Worm (Caenorhabditis elegans) whole organism, L2 larva: Measurements from ENCODE around the gene F37B4.15.

Source experiments
- R02D3.7 ChIP-seq: fragments of 150-350 bp; optimal IDR thresholded peaks from 2 replicates; lab custom pipeline; 2014; ENCODE audit warnings: missing biosample characterization, missing genetic modification characterization
- lin-39 ChIP-seq: fragments of 150-350 bp; optimal IDR thresholded peaks from 2 replicates; lab custom pipeline; 2014; ENCODE audit warnings: missing biosample characterization, missing genetic modification reagents, missing genetic modification characterization
- skn-1 ChIP-seq: sonication (generic microtip); optimal IDR thresholded peaks from 2 replicates; lab custom pipeline; 2017; ENCODE audit warnings: missing biosample characterization, missing genetic modification characterization
- zag-1 ChIP-seq: fragments of 150-350 bp; optimal IDR thresholded peaks from 2 replicates; lab custom pipeline; 2014; ENCODE audit warnings: missing biosample characterization, missing genetic modification characterization

DNA sequence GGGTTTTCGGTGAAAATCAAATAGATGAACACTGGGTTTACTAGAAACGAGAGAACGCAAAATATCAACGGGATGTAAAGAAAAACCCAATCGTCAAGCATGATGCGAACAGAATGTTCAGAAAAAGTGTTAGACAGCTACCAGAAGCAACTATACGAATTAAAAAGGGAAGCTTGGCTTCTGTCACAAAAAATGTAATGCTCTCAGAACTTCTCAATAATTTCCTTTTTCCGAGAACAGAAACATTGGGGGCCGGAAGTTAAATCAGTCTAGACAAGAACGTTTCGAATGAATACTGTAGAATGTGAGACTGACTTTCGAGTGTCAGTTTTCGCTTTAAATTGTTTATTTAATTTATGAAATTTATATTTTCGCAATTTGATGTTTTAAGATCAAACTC is 32.3 kb upstream of the F37B4.15 start, which contains the start of gene srj-54:
- TF ChIP-seq zag-1 (tag; lab: Kevin White, UChicago) = no peak
- TF ChIP-seq R02D3.7 (tag; lab: Kevin White, UChicago) = no peak
- no peak for TF ChIP-seq skn-1 (tag; lab: Kevin White, UChicago)
- no peak for TF ChIP-seq lin-39
